Fruit fly (Drosophila melanogaster) whole organism, embryonic: ENCODE results near the gene CG32354.

Experiments used
- Abd-B ChIP-seq: fragments of 200-800 bp; sonication (Bioruptor generic); optimal IDR thresholded peaks from 2 replicates; lab custom pipeline; 2018; ENCODE audit warnings: missing biosample characterization, mild to moderate bottlenecking, missing genetic modification characterization, moderate library complexity
- Antp ChIP-seq: fragments of 200-800 bp; sonication (Bioruptor generic); optimal IDR thresholded peaks from 3 replicates; lab custom pipeline; 2016; ENCODE audit warnings: missing biosample characterization, missing genetic modification characterization
- Atf3 ChIP-seq: fragments of 200-800 bp; sonication (Bioruptor generic); optimal IDR thresholded peaks from 3 replicates; lab custom pipeline; 2016; ENCODE audit warnings: missing biosample characterization, missing genetic modification characterization
- Bdp1 ChIP-seq: fragments of 200-800 bp; sonication (Bioruptor generic); optimal IDR thresholded peaks from 3 replicates; lab custom pipeline; 2016; ENCODE audit warnings: missing biosample characterization, missing genetic modification characterization
- Bteb2 ChIP-seq: fragments of 200-800 bp; sonication (Bioruptor generic); optimal IDR thresholded peaks from 2 replicates; lab custom pipeline; 2016; ENCODE audit warnings: missing biosample characterization, missing genetic modification characterization
- CG10543 ChIP-seq: fragments of 200-800 bp; sonication (Bioruptor generic); optimal IDR thresholded peaks from 3 replicates; lab custom pipeline; 2017; ENCODE audit warnings: missing biosample characterization, mild to moderate bottlenecking, missing genetic modification characterization, moderate library complexity
- CG12236 ChIP-seq: fragments of 200-800 bp; sonication (Bioruptor generic); optimal IDR thresholded peaks from 2 replicates; lab custom pipeline; 2016; ENCODE audit warnings: missing biosample characterization, missing genetic modification characterization
- CG12299 ChIP-seq: fragments of 200-800 bp; sonication (Bioruptor generic); optimal IDR thresholded peaks from 2 replicates; lab custom pipeline; 2018; ENCODE audit warnings: missing biosample characterization, mild to moderate bottlenecking, missing genetic modification characterization
- CG13287 ChIP-seq: fragments of 200-800 bp; sonication (Bioruptor generic); IDR thresholded peaks from 2 replicates; pipeline ENCODE4 v1.3.6; 2022; ENCODE audit warnings: missing biosample characterization, missing genetic modification characterization; ENCODE audit not compliant: partially characterized antibody
- CG13624 ChIP-seq: fragments of 200-800 bp; sonication (Bioruptor generic); optimal IDR thresholded peaks from 2 replicates; lab custom pipeline; 2016; ENCODE audit warnings: missing biosample characterization, missing genetic modification characterization
- CG14710 ChIP-seq: fragments of 200-800 bp; sonication (Bioruptor generic); optimal IDR thresholded peaks from 3 replicates; lab custom pipeline; 2019; ENCODE audit warnings: missing biosample characterization, mild to moderate bottlenecking, missing genetic modification characterization, moderate library complexity
- CG15011 ChIP-seq: fragments of 200-800 bp; sonication (Bioruptor generic); optimal IDR thresholded peaks from 3 replicates; lab custom pipeline; 2018; ENCODE audit warnings: missing biosample characterization, mild to moderate bottlenecking, missing genetic modification characterization
- CG15269 ChIP-seq: fragments of 200-800 bp; sonication (Bioruptor generic); optimal IDR thresholded peaks from 2 replicates; lab custom pipeline; 2018; ENCODE audit warnings: missing biosample characterization, mild to moderate bottlenecking, missing genetic modification characterization, moderate library complexity
- CG15479 ChIP-seq: fragments of 200-800 bp; sonication (Bioruptor generic); optimal IDR thresholded peaks from 3 replicates; lab custom pipeline; 2019; ENCODE audit warnings: missing biosample characterization, mild to moderate bottlenecking, missing genetic modification characterization, moderate library complexity
- CG2116 ChIP-seq: fragments of 200-800 bp; sonication (Bioruptor generic); optimal IDR thresholded peaks from 3 replicates; lab custom pipeline; 2018; ENCODE audit warnings: missing biosample characterization, mild to moderate bottlenecking, missing genetic modification characterization
- CG2678 ChIP-seq: fragments of 200-800 bp; sonication (Bioruptor generic); optimal IDR thresholded peaks from 3 replicates; lab custom pipeline; 2019; ENCODE audit warnings: missing biosample characterization, mild to moderate bottlenecking, missing genetic modification characterization, moderate library complexity
- CG31365 ChIP-seq: fragments of 200-800 bp; sonication (Bioruptor generic); optimal IDR thresholded peaks from 2 replicates; lab custom pipeline; 2018; ENCODE audit warnings: missing biosample characterization, mild to moderate bottlenecking, missing genetic modification characterization
- CG3407 ChIP-seq: fragments of 200-800 bp; sonication (Bioruptor generic); optimal IDR thresholded peaks from 2 replicates; lab custom pipeline; 2018; ENCODE audit warnings: missing biosample characterization, mild to moderate bottlenecking, missing genetic modification characterization
- CG34376 ChIP-seq: fragments of 200-800 bp; sonication (Bioruptor generic); optimal IDR thresholded peaks from 2 replicates; lab custom pipeline; 2018; ENCODE audit warnings: missing biosample characterization, mild to moderate bottlenecking, missing genetic modification characterization
- CG3847 ChIP-seq: fragments of 200-800 bp; sonication (Bioruptor generic); IDR thresholded peaks from 2 replicates; pipeline ENCODE4 v1.3.6; 2022; ENCODE audit warnings: missing biosample characterization, missing genetic modification characterization
- CG4328 ChIP-seq: fragments of 200-800 bp; sonication (Bioruptor generic); optimal IDR thresholded peaks from 3 replicates; lab custom pipeline; 2017; ENCODE audit warnings: missing biosample characterization, missing genetic modification reagents, missing genetic modification characterization
- CG4404 ChIP-seq: fragments of 200-800 bp; sonication (Bioruptor generic); IDR thresholded peaks from 2 replicates; pipeline ENCODE4 v1.3.6; 2022; ENCODE audit warnings: missing biosample characterization, missing genetic modification characterization
- CG4707 ChIP-seq: fragments of 200-800 bp; sonication (Bioruptor generic); optimal IDR thresholded peaks from 2 replicates; lab custom pipeline; 2018; ENCODE audit warnings: missing biosample characterization, mild to moderate bottlenecking, missing genetic modification characterization, moderate library complexity
- CG6254 ChIP-seq: fragments of 200-800 bp; sonication (Bioruptor generic); optimal IDR thresholded peaks from 3 replicates; lab custom pipeline; 2017; ENCODE audit warnings: mild to moderate bottlenecking, missing biosample characterization, missing genetic modification reagents, missing genetic modification characterization
- CG6654 ChIP-seq: fragments of 200-800 bp; sonication (Bioruptor generic); optimal IDR thresholded peaks from 2 replicates; lab custom pipeline; 2017; ENCODE audit warnings: missing biosample characterization, mild to moderate bottlenecking, missing genetic modification characterization
- CG7357 ChIP-seq: fragments of 200-800 bp; sonication (Bioruptor generic); IDR thresholded peaks from 3 replicates; pipeline ENCODE4 v1.3.6; 2022; ENCODE audit warnings: missing biosample characterization, missing genetic modification characterization
- Dbx ChIP-seq: fragments of 200-800 bp; sonication (Bioruptor generic); IDR thresholded peaks from 3 replicates; pipeline ENCODE4 v1.3.6; 2022; ENCODE audit warnings: missing biosample characterization, missing genetic modification characterization
- HmgD ChIP-seq: fragments of 200-800 bp; sonication (Bioruptor generic); optimal IDR thresholded peaks from 3 replicates; lab custom pipeline; 2016; ENCODE audit warnings: missing biosample characterization, missing genetic modification characterization
- Tbp ChIP-seq: fragments of >200 bp; optimal IDR thresholded peaks from 2 replicates; lab custom pipeline; 2018; ENCODE audit warnings: missing biosample characterization, missing genetic modification characterization
- ac ChIP-seq: fragments of 200-800 bp; sonication (Bioruptor generic); optimal IDR thresholded peaks from 3 replicates; lab custom pipeline; 2017; ENCODE audit warnings: missing biosample characterization, mild to moderate bottlenecking, missing genetic modification characterization
- ash1 ChIP-seq: fragments of 200-800 bp; sonication (Bioruptor generic); optimal IDR thresholded peaks from 2 replicates; lab custom pipeline; 2018; ENCODE audit warnings: missing biosample characterization, mild to moderate bottlenecking, missing genetic modification characterization
- bsh ChIP-seq, 2 experiments: fragments of 200-800 bp; sonication (Bioruptor generic); optimal IDR thresholded peaks; 2 replicates each; lab custom pipeline; 2017 to 2018; ENCODE audit warnings: mild to moderate bottlenecking in 2 of 2, missing biosample characterization in 2 of 2, missing genetic modification characterization in 2 of 2, moderate library complexity in 1 of 2
- caup ChIP-seq: fragments of 200-800 bp; sonication (Bioruptor generic); optimal IDR thresholded peaks from 3 replicates; lab custom pipeline; 2017; ENCODE audit warnings: missing biosample characterization, mild to moderate bottlenecking, missing genetic modification characterization, moderate library complexity; ENCODE audit not compliant: severe bottlenecking
- ci ChIP-seq: fragments of 200-800 bp; sonication (Bioruptor generic); IDR thresholded peaks from 3 replicates; pipeline ENCODE4 v1.3.6; 2022; ENCODE audit warnings: missing biosample characterization, missing genetic modification characterization
- dmrt11E ChIP-seq: fragments of 200-800 bp; sonication (Bioruptor generic); optimal IDR thresholded peaks from 3 replicates; lab custom pipeline; 2018; ENCODE audit warnings: missing biosample characterization, mild to moderate bottlenecking, missing genetic modification characterization, moderate library complexity
- eyg ChIP-seq: fragments of 200-800 bp; sonication (Bioruptor generic); optimal IDR thresholded peaks from 3 replicates; lab custom pipeline; 2016; ENCODE audit warnings: missing biosample characterization, missing genetic modification characterization
- gcm ChIP-seq: fragments of 200-800 bp; sonication (Bioruptor generic); optimal IDR thresholded peaks from 2 replicates; lab custom pipeline; 2019; ENCODE audit warnings: missing biosample characterization, mild to moderate bottlenecking, missing genetic modification characterization, moderate library complexity
- gt ChIP-seq: fragments of 200-800 bp; sonication (Bioruptor generic); IDR thresholded peaks from 2 replicates; pipeline ENCODE4 v1.3.6; 2022; ENCODE audit warnings: missing biosample characterization, missing genetic modification characterization
- hbn ChIP-seq: fragments of 200-800 bp; sonication (Bioruptor generic); IDR thresholded peaks from 2 replicates; pipeline ENCODE4 v1.3.6; 2022; ENCODE audit warnings: missing biosample characterization, missing genetic modification characterization; ENCODE audit not compliant: partially characterized antibody
- mld ChIP-seq: fragments of 200-800 bp; sonication (Bioruptor generic); IDR thresholded peaks from 3 replicates; pipeline ENCODE4 v1.3.6; 2022; ENCODE audit warnings: missing biosample characterization, missing genetic modification characterization; ENCODE audit not compliant: partially characterized antibody
- tna ChIP-seq: fragments of 200-800 bp; sonication (Bioruptor generic); IDR thresholded peaks from 2 replicates; pipeline ENCODE4 v1.3.6; 2022; ENCODE audit warnings: missing biosample characterization, missing genetic modification characterization; ENCODE audit not compliant: partially characterized antibody
- toy ChIP-seq: fragments of 200-800 bp; sonication (Bioruptor generic); IDR thresholded peaks from 2 replicates; pipeline ENCODE4 v1.3.6; 2022; ENCODE audit warnings: missing biosample characterization, missing genetic modification characterization
- vfl ChIP-seq: fragments of 200-800 bp; sonication (Bioruptor generic); optimal IDR thresholded peaks from 2 replicates; lab custom pipeline; 2016; ENCODE audit warnings: missing biosample characterization, missing genetic modification characterization
- wek ChIP-seq: fragments of 200-800 bp; sonication (Bioruptor generic); optimal IDR thresholded peaks from 3 replicates; lab custom pipeline; 2018; ENCODE audit warnings: missing biosample characterization, mild to moderate bottlenecking, missing genetic modification characterization, moderate library complexity
- zen ChIP-seq: fragments of 200-800 bp; sonication (Bioruptor generic); optimal IDR thresholded peaks from 3 replicates; lab custom pipeline; 2018; ENCODE audit warnings: missing biosample characterization, mild to moderate bottlenecking, missing genetic modification characterization, moderate library complexity
- zen2 ChIP-seq: fragments of 200-800 bp; sonication (Bioruptor generic); IDR thresholded peaks from 3 replicates; pipeline ENCODE4 v1.3.6; 2022; ENCODE audit warnings: missing biosample characterization, missing genetic modification characterization; ENCODE audit not compliant: partially characterized antibody

The CG32354 gene

DNA sequence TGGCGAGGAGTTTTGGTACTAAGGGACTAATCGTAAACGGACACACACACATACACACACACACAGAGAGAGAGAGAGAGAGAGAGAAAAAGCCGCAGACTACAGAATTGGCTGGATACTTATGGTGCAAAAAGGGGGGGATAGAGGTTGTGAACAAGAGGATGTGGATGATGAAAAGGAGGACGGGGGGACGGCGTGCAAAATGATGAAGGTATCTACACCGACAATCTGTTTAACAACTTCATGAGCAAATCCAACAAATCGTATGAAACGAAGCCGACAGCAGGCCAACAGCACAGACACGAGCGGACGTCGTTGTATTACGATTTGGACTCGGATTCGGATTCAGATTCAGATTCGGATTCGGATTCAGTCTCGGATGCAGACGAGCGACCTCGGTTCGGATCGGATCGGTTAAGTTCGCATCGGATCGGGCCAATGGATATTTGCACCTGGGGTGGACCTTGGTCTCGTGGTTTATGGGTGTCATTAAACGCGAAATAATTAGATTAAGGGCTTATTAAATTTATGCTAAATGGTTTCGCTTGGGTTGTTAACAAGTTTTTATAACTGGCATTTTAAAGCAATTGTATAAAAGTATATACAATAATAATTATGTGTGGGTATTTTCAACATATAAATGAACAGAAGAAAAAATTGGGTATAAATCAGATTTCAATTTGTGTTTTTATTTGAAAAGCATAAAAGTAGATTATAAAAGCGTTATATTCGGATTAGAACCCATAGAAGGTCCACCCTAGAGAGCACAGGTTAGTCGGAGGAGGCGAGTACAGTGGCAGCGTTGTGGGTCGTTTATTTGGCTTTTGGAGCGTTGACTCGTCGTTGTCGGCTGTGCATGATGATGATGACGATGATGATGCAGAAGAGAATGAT is 33.3 kb upstream of the CG32354 start (continued):
- TF ChIP-seq CG13287 (GFP tag; lab: Robert Waterston, UW) (no peak), CG6654 (GFP tag; lab: Kevin White, UChicago) (peak; percentile 64), CG7357 (GFP tag; lab: Robert Waterston, UW) (peak; percentile 55; the same call in 1 of the 3 replicates), CG10543 (peak; percentile 83), CG2116 (GFP tag; lab: Kevin White, UChicago) (peak; percentile 64), Bteb2 (peak; percentile 61), Atf3 (no peak), CG34376 (GFP tag; lab: Kevin White, UChicago) (peak; percentile 74), dmrt11E (peak; percentile 62), ash1 (peak; percentile 41), CG4404 (GFP tag; lab: Robert Waterston, UW) (peak; percentile 34; the same call in 1 of the 2 replicates), mld (no peak), vfl (GFP tag; lab: Kevin White, UChicago) (peak; percentile 44), CG15479 (no peak), CG4328 (GFP tag; lab: Kevin White, UChicago) (peak; percentile 86), CG12299 (tag; lab: Kevin White, UChicago) (peak; percentile 89), Bdp1 (GFP tag; lab: Kevin White, UChicago) (peak; percentile 40), Antp (GFP tag; lab: Kevin White, UChicago) (peak; percentile 20), gt (GFP tag; lab: Robert Waterston, UW) (no peak), ac (GFP tag; lab: Kevin White, UChicago) (peak; percentile 9), tna (no peak), bsh (GFP tag; optimal IDR thresholded peaks at IDR 0.05; lab: Kevin White, UChicago) (peak; percentile 84 to 89), CG31365 (no peak), CG3847 (GFP tag; lab: Robert Waterston, UW) (peak; percentile 75), CG6254 (peak; percentile 89), CG15269 (tag; lab: Kevin White, UChicago) (peak; percentile 89), CG13624 (GFP tag; lab: Kevin White, UChicago) (no peak), CG14710 (tag; lab: Kevin White, UChicago) (peak; percentile 83), CG12236 (GFP tag; lab: Kevin White, UChicago) (no peak), gcm (peak; percentile 91), eyg (GFP tag; lab: Kevin White, UChicago) (peak; percentile 0), CG2678 (tag; lab: Kevin White, UChicago) (peak; percentile 96), HmgD (GFP tag; lab: Kevin White, UChicago) (no peak), toy (GFP tag; lab: Robert Waterston, UW) (0 out of 2 replicates have a peak, but pooled peaks have one; percentile 25), Dbx (peak; percentile 75), zen (tag; lab: Kevin White, UChicago) (peak; percentile 74), Abd-B (GFP tag; lab: Kevin White, UChicago) (peak; percentile 63), hbn (GFP tag; lab: Robert Waterston, UW) (no peak), ci (GFP tag; lab: Robert Waterston, UW) (peak; percentile 59; the same call in 2 of the 3 replicates), CG3407 (GFP tag; lab: Kevin White, UChicago) (peak; percentile 80), Tbp (GFP tag; lab: Kevin White, UChicago) (no peak), caup (GFP tag; lab: Kevin White, UChicago) (peak; percentile 93), CG4707 (GFP tag; lab: Kevin White, UChicago) (peak; percentile 20), zen2 (GFP tag; lab: Robert Waterston, UW) (no peak), wek (GFP tag; lab: Kevin White, UChicago) (no peak), CG15011 (GFP tag; lab: Kevin White, UChicago) (peak; percentile 92)
